Worm (Caenorhabditis elegans) whole organism, L4/young adult: ENCODE results near the gene txt-19.
"Not testable (repeated sequence)": the region's sequence is repeated elsewhere in the genome, so short reads cannot be mapped to it uniquely, and the experiment has no call there.

Experiments
- W03F9.2 ChIP-seq: fragments of 150-350 bp; optimal IDR thresholded peaks from 2 replicates; lab custom pipeline; 2014; ENCODE audit warnings: missing biosample characterization, missing genetic modification characterization
- dao-5 ChIP-seq: sonication (generic microtip); optimal IDR thresholded peaks from 2 replicates; lab custom pipeline; 2016; ENCODE audit warnings: missing genotype, missing genetic modification characterization, moderate library complexity, missing compliant biosample characterization
- him-1 ChIP-seq: sonication (generic microtip); optimal IDR thresholded peaks from 2 replicates; lab custom pipeline; 2016; ENCODE audit warnings: missing genotype, missing genetic modification reagents, missing genetic modification characterization, missing compliant biosample characterization

Gene txt-19

DNA sequence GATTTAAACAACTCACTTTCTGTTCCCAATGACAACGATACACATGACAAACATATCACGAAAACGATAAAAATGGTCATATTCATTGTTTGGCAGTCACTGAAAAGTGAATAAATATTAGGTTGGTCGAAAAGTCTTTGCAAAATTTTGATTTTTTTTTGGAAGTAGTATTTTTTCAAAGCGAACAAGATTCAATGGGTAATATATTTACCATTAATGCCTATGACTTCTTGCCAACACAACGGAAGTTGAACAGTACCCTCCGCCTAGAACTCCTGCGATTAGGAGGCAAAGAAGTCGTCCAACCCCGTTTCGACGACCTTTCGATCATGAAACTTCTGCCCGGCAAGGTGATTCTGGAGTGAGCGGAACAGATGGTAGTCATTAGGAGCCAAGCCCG is 29.6 kb downstream of the txt-19 start, which contains the start of gene ZK896.1:
TSS of gene ZK896.1 (minus strand) at position 101 of the 400 bp plus-strand sequence.
- TF ChIP-seq dao-5 (tag; lab: Kevin White, UChicago); W03F9.2; him-1 (tag; lab: Kevin White, UChicago): not testable (repeated sequence)

DNA sequence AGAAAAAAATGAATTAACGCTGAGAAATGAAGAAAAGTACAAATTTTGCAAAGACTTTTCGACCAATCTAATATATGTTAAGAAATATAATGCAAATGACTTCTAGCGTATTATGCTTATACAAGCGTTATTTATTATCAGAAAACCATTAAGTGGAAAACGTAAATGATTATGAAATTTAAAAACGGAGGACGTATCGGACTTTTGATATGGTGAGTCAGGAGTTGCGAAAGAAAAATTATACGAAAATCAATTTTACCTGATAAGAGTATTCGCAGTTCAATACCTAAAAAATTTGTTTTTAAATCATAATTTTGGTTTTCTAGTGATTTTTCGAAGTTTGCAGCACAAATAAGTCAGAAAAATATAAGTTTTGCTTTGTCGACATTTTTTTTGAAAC is 30.9 kb downstream of the txt-19 start:
- TF ChIP-seq dao-5 (tag; lab: Kevin White, UChicago), result no peak

DNA sequence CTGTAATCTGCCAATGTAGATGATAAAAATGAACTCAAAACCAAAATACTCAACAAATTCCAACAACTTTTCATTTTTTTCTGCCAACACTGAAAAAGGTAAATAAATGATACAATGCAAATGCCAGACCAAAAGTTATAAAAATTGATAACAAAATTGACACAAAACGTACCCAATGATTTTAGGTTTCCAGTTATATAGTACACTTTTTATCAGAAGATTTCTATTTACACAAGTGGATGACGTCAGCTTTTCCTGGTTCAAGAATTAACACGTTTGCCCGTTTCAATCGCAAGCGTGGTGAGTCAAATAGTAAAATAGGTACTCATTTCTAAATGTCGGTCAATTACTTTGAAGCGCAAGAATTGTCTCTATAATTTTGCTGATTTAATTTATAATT is 33.9 kb downstream of the txt-19 start, which contains the start of gene ZK896.5:
TSS of gene ZK896.5 (minus strand) at position 89 of the 400 bp plus-strand sequence.
- no peak for TF ChIP-seq him-1 (tag; lab: Kevin White, UChicago)
- TF ChIP-seq W03F9.2, result no peak
- TF ChIP-seq dao-5 (tag; lab: Kevin White, UChicago), result no peak

DNA sequence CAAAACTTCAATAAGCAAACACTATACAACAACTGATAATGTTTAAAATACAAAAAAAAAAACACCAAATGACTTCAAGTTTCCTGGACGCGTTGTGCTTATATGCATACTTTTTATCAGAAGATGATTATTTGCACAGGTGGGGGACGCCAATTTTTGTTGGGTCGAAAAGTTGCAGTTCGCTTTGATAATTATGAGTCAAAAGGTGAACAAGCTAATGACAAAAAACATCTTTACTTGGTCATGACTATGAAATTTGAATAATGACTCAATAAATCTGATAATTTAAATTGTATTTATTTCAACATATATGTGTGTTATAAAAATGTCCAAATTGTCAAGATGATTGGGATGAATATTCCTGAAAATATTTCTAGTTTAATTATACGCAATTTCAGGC is 37.5 kb downstream of the txt-19 start, which contains the start of gene ZK896.4:
TSS of gene ZK896.4 (minus strand) at position 101 of the 400 bp plus-strand sequence.
- TF ChIP-seq W03F9.2, result no peak
- no peak for TF ChIP-seq him-1 (tag; lab: Kevin White, UChicago)
- TF ChIP-seq dao-5 (tag; lab: Kevin White, UChicago), result no peak

DNA sequence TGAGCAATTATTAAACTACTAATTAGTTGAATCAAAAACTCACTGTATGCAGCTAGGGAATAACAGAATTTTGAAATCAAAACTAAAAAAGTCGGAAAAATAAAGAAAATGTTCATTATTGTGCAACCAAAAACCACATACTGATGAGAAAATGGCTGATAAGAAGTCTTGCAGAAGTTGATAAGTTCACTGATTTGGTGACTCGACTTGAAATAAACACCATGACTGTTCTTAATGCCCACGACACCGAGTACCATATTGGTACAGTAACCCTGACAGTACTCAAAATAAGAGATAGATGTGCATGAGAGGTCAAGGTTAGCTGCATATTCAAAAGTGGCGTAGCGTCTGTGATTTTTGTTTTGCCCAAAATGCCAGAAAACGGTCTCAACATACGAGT is 40.3 kb downstream of the txt-19 start:
- TF ChIP-seq W03F9.2 (no peak), him-1 (tag; lab: Kevin White, UChicago) (no peak), dao-5 (tag; lab: Kevin White, UChicago) (no peak)

DNA sequence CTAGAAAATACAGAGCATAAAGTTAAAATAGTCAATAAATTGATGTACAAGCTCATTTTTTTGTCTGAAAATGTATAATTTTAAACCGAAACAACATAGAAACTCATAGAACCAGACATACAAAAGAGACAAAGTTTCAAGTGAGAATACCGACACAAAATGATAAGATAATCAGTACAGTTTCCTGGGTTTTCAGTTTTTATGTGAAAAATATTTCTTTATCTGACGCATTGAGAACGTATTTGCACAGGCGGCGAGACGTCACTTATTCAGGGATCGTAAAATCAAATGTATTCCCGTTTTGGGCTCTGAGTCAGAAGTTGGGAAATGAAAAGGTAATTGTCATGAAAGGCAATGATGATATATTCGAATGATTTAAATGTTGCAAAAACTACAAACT is 44.7 kb downstream of the txt-19 start, which contains the start of gene K08D8.6:
TSS of gene K08D8.6 (minus strand) at position 64 of the 400 bp plus-strand sequence.
- TF ChIP-seq W03F9.2 (no peak), him-1 (tag; lab: Kevin White, UChicago) (no peak), dao-5 (tag; lab: Kevin White, UChicago) (no peak)

DNA sequence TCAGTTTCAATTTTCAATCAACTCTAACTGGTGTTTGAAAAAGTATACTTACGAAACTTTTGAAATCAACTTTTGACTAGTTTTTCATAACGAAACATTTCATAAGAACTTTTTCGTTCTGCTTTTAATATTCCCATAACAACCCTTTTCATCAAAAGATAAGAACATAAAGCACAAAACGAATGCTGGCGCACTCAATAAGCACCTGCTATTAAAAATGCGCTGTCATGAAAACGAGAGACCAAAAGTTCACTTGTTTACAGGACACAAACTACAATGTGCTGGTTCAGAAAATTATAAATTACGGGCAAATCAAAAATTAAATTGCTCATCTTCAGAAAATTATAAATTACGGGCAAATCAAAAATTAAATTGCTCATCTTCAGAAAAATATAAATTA is 45.4 kb downstream of the txt-19 start:
- TF ChIP-seq dao-5 (tag; lab: Kevin White, UChicago) (no peak), W03F9.2 (no peak), him-1 (tag; lab: Kevin White, UChicago) (no peak)

DNA sequence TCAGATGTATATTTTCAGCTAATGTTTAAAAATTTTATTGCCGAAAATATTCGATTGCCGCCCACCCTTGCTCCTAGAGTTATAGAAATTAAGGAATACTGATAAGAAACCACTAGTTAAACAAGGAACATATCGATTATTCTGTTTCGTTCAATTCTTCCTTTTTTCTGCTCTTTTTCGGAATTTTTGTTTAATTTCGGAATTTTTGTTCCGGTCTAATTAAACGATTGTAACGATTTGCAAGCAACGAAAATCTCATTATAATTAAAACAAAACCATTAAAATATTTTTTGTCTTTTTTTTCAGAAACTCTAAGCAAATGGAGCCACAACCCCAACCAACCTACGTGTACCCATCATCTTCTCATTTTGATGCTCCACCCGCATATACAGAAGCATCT is 46.5 kb downstream of the txt-19 start, which contains the start of gene K08D8.1:
TSS of gene K08D8.1 (plus strand) at position 301 of the 400 bp plus-strand sequence.
- no peak for TF ChIP-seq W03F9.2

DNA sequence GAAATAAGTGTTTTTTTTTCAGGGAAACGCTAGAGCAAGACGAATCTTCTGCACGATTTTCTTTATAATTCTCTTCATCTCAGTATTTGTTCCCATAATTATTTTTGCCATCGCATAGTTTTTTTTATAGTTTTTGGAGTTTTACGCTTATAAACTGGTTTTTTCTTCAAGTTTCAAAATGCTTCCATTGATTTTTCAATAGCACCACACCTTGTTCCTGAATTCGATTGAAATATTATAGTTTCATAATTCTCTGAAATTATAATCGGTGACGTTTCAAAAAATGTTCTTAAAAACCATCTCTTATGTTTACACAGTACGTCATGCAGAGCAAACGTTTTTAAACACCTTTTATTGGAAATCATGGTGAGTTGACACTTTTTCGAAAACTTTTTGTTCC is 47.5 kb downstream of the txt-19 start, which contains the start of gene K08D8.12:
TSS of gene K08D8.12 (plus strand) at position 301 of the 400 bp plus-strand sequence.
- TF ChIP-seq dao-5 (tag; lab: Kevin White, UChicago), result no peak
- TF ChIP-seq W03F9.2, result no peak
- no peak for TF ChIP-seq him-1 (tag; lab: Kevin White, UChicago)

DNA sequence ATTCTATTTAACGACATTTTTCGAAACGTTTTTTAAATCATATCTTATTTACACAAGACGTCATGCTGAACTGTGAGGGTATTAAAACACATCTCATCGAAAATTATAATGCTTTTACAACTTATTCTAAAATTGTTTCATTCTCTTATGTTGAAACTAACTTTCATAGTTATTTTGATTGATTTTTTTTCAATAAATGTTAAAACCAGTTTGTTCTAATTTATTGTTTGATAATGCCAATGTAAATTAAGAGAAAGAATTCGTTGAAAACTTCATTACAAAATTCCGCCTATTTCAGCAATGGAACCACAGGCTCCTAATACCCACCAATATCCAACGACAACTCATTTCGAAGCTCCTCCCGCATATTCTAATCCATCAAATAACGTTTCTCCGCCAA is 49.3 kb downstream of the txt-19 start, which contains the start of gene K08D8.11:
TSS of gene K08D8.11 (plus strand) at position 301 of the 400 bp plus-strand sequence.
- TF ChIP-seq dao-5 (tag; lab: Kevin White, UChicago) (no peak), W03F9.2 (no peak), him-1 (tag; lab: Kevin White, UChicago) (no peak)

DNA sequence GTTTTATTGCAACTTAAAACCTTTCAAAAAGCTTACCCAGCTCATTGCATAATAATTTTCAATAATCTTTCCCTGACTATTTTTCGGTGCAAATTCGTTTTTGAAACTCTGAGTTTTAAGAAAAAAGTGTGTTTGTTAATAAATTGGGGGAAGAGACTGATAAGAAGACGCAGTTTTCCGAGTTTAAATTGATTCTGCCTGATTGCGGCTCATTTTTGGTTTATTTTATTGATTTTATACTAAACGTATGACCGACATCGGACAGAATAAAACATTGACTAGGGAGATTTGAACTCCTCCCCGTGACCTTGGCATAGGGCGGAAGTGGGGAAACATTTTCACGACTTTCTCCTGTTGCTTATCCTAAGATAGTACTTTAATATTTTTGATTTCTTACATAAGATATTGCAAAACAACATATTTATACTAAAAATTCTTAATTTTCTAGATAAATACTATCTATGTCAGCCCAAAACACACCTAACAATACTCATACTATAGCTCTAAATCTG is 50.7 kb downstream of the txt-19 start, which contains the start of gene K08D8.7:
TSS of gene K08D8.7 (plus strand) at position 462 of the 512 bp plus-strand sequence.
- TF ChIP-seq dao-5 (tag; lab: Kevin White, UChicago), result no peak
- TF ChIP-seq W03F9.2, result no peak
- no peak for TF ChIP-seq him-1 (tag; lab: Kevin White, UChicago)

DNA sequence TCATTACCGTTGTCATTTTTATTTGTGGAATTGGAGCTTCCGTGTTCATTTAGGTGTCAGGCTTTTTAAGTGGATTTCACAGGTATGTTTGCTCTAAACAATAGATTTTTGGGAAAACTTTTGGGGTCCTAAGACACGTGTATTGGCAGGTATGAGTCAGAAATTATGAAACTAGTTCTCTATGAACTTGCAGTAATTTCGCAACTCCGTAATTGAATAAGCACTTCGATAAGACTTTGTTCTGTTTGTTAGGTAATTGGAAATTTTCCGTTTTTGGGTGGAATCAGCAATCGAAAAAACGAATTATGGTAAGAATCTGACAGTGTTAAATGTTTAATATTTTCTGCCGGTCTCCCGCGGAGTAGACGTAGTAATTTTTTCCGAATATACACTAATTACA is 51.4 kb downstream of the txt-19 start:
- no peak for TF ChIP-seq dao-5 (tag; lab: Kevin White, UChicago)
- TF ChIP-seq him-1 (tag; lab: Kevin White, UChicago), result no peak
- no peak for TF ChIP-seq W03F9.2
